Worm (Caenorhabditis elegans) whole organism, late embryonic: ENCODE data around the gene fbxa-218.

Source experiments
- ceh-18 ChIP-seq: sonication (generic microtip); optimal IDR thresholded peaks from 2 replicates; lab custom pipeline; 2016; ENCODE audit warnings: missing genetic modification characterization, missing compliant biosample characterization
- dve-1 ChIP-seq: sonication (generic microtip); optimal IDR thresholded peaks from 2 replicates; lab custom pipeline; 2017; ENCODE audit warnings: antibody characterized with exemption, mild to moderate bottlenecking, missing genetic modification characterization, missing compliant biosample characterization
- lin-11 ChIP-seq: fragments of 200-800 bp; sonication (Bioruptor generic); optimal IDR thresholded peaks from 2 replicates; lab custom pipeline; 2018; ENCODE audit warnings: mild to moderate bottlenecking, missing genetic modification characterization, missing compliant biosample characterization

ce11 chrIII:12453785-12454184 lies 17.5 kb downstream of the fbxa-218 start:
- no peak for TF ChIP-seq dve-1
- TF ChIP-seq lin-11 = no peak
- TF ChIP-seq ceh-18 = no peak
